Worm (Caenorhabditis elegans) whole organism, late embryonic: ENCODE measurements around the gene pals-20.

Experiments
- C08G9.2 ChIP-seq: sonication (generic microtip); optimal IDR thresholded peaks from 2 replicates; lab custom pipeline; 2016; ENCODE audit warnings: mild to moderate bottlenecking, missing genetic modification characterization, moderate library complexity, missing compliant biosample characterization
- C38D4.7 ChIP-seq: fragments of 200-800 bp; sonication (Bioruptor generic); optimal IDR thresholded peaks from 2 replicates; lab custom pipeline; 2018; ENCODE audit warnings: mild to moderate bottlenecking, missing genetic modification characterization, moderate library complexity, missing compliant biosample characterization
- F13H6.1 ChIP-seq: sonication (generic microtip); optimal IDR thresholded peaks from 2 replicates; lab custom pipeline; 2016; ENCODE audit warnings: missing genetic modification characterization, missing compliant biosample characterization
- ama-1 ChIP-seq: fragments of 150-350 bp; optimal IDR thresholded peaks from 2 replicates; lab custom pipeline; 2014
- ceh-18 ChIP-seq: sonication (generic microtip); optimal IDR thresholded peaks from 2 replicates; lab custom pipeline; 2016; ENCODE audit warnings: missing genetic modification characterization, missing compliant biosample characterization
- ceh-19 ChIP-seq: fragments of 200-800 bp; sonication (Bioruptor generic); optimal IDR thresholded peaks from 2 replicates; lab custom pipeline; 2018; ENCODE audit warnings: mild to moderate bottlenecking, missing genetic modification characterization, missing compliant biosample characterization
- ceh-2 ChIP-seq: sonication (generic microtip); optimal IDR thresholded peaks from 2 replicates; lab custom pipeline; 2016; ENCODE audit warnings: missing genotype, missing genetic modification characterization, missing compliant biosample characterization
- ceh-22 ChIP-seq: sonication (generic microtip); optimal IDR thresholded peaks from 2 replicates; lab custom pipeline; 2017; ENCODE audit warnings: missing biosample characterization, missing genetic modification characterization
- ceh-24 ChIP-seq: sonication (generic microtip); optimal IDR thresholded peaks from 2 replicates; lab custom pipeline; 2016; ENCODE audit warnings: mild to moderate bottlenecking, missing genetic modification characterization, missing compliant biosample characterization
- ceh-31 ChIP-seq: sonication (generic microtip); optimal IDR thresholded peaks from 2 replicates; lab custom pipeline; 2016; ENCODE audit warnings: missing genetic modification characterization, missing compliant biosample characterization
- ceh-34 ChIP-seq: sonication (generic microtip); optimal IDR thresholded peaks from 2 replicates; lab custom pipeline; 2016; ENCODE audit warnings: mild to moderate bottlenecking, missing genetic modification characterization, missing compliant biosample characterization
- ceh-45 ChIP-seq: fragments of 200-800 bp; sonication (Bioruptor generic); IDR thresholded peaks from 2 replicates; pipeline ENCODE4 v1.3.6; 2022; ENCODE audit warnings: missing genetic modification reagents, missing genetic modification characterization, missing compliant biosample characterization
- ceh-48 ChIP-seq: sonication (generic microtip); optimal IDR thresholded peaks from 2 replicates; lab custom pipeline; 2016; ENCODE audit warnings: missing genetic modification characterization, inconsistent platforms, missing compliant biosample characterization
- ceh-6 ChIP-seq: fragments of 200-800 bp; sonication (Bioruptor generic); optimal IDR thresholded peaks from 2 replicates; lab custom pipeline; 2018; ENCODE audit warnings: mild to moderate bottlenecking, missing genetic modification characterization, missing compliant biosample characterization
- dmd-4 ChIP-seq: sonication (generic microtip); optimal IDR thresholded peaks from 2 replicates; lab custom pipeline; 2016; ENCODE audit warnings: borderline replicate concordance, missing genetic modification characterization, missing compliant biosample characterization
- dve-1 ChIP-seq: sonication (generic microtip); optimal IDR thresholded peaks from 2 replicates; lab custom pipeline; 2017; ENCODE audit warnings: antibody characterized with exemption, mild to moderate bottlenecking, missing genetic modification characterization, missing compliant biosample characterization
- elt-2 ChIP-seq: sonication (generic microtip); optimal IDR thresholded peaks from 2 replicates; lab custom pipeline; 2016; ENCODE audit warnings: missing genetic modification reagents, missing genetic modification characterization, missing compliant biosample characterization
- elt-4 ChIP-seq: sonication (generic microtip); optimal IDR thresholded peaks from 2 replicates; lab custom pipeline; 2016; ENCODE audit warnings: missing genetic modification characterization, missing compliant biosample characterization
- eyg-1 ChIP-seq: sonication (generic microtip); optimal IDR thresholded peaks from 2 replicates; lab custom pipeline; 2016; ENCODE audit warnings: missing genotype, missing genetic modification characterization, missing compliant biosample characterization
- fkh-10 ChIP-seq: fragments of 150-350 bp; optimal IDR thresholded peaks from 2 replicates; lab custom pipeline; 2014; ENCODE audit warnings: missing biosample characterization, missing genetic modification reagents, missing genetic modification characterization
- gmeb-2 ChIP-seq: sonication (generic microtip); optimal IDR thresholded peaks from 2 replicates; lab custom pipeline; 2016; ENCODE audit warnings: missing genetic modification characterization, inconsistent platforms, missing compliant biosample characterization
- hlh-13 ChIP-seq: fragments of 200-800 bp; sonication (Bioruptor generic); optimal IDR thresholded peaks from 2 replicates; lab custom pipeline; 2018; ENCODE audit warnings: mild to moderate bottlenecking, missing genetic modification characterization, missing compliant biosample characterization
- hlh-15 ChIP-seq: sonication (generic microtip); optimal IDR thresholded peaks from 2 replicates; lab custom pipeline; 2016; ENCODE audit warnings: missing genetic modification characterization, missing compliant biosample characterization
- hlh-8 ChIP-seq: sonication (generic microtip); optimal IDR thresholded peaks from 2 replicates; lab custom pipeline; 2016; ENCODE audit warnings: missing genotype, missing genetic modification characterization, missing compliant biosample characterization
- lim-6 ChIP-seq: sonication (generic microtip); optimal IDR thresholded peaks from 2 replicates; lab custom pipeline; 2016; ENCODE audit warnings: missing genetic modification characterization, missing compliant biosample characterization
- lin-11 ChIP-seq: fragments of 200-800 bp; sonication (Bioruptor generic); optimal IDR thresholded peaks from 2 replicates; lab custom pipeline; 2018; ENCODE audit warnings: mild to moderate bottlenecking, missing genetic modification characterization, missing compliant biosample characterization
- mec-3 ChIP-seq: sonication (generic microtip); optimal IDR thresholded peaks from 2 replicates; lab custom pipeline; 2016; ENCODE audit warnings: borderline replicate concordance, missing genetic modification characterization, missing compliant biosample characterization
- nhr-11 ChIP-seq: fragments of 150-350 bp; optimal IDR thresholded peaks from 2 replicates; lab custom pipeline; 2014; ENCODE audit warnings: missing biosample characterization, missing genetic modification characterization
- nhr-232 ChIP-seq: sonication (generic microtip); optimal IDR thresholded peaks from 2 replicates; lab custom pipeline; 2016; ENCODE audit warnings: missing genetic modification characterization, missing compliant biosample characterization
- pag-3 ChIP-seq: sonication (generic microtip); optimal IDR thresholded peaks from 2 replicates; lab custom pipeline; 2016; ENCODE audit warnings: missing compliant biosample characterization, missing genetic modification characterization, borderline replicate concordance
- pax-1 ChIP-seq: fragments of 150-350 bp; optimal IDR thresholded peaks from 2 replicates; lab custom pipeline; 2014; ENCODE audit warnings: missing biosample characterization, missing genetic modification characterization
- pha-4 ChIP-seq: fragments of 150-350 bp; optimal IDR thresholded peaks from 2 replicates; lab custom pipeline; 2018; ENCODE audit warnings: missing biosample characterization, missing genetic modification reagents, missing genetic modification characterization
- sox-4 ChIP-seq: sonication (generic microtip); optimal IDR thresholded peaks from 2 replicates; lab custom pipeline; 2017; ENCODE audit warnings: mild to moderate bottlenecking, missing genetic modification characterization, inconsistent platforms, missing compliant biosample characterization
- tbx-2 ChIP-seq: sonication (generic microtip); optimal IDR thresholded peaks from 2 replicates; lab custom pipeline; 2016; ENCODE audit warnings: missing genetic modification characterization, missing compliant biosample characterization
- ttx-3 ChIP-seq: sonication (generic microtip); optimal IDR thresholded peaks from 2 replicates; lab custom pipeline; 2016; ENCODE audit warnings: missing genetic modification reagents, missing genetic modification characterization, missing compliant biosample characterization
- unc-42 ChIP-seq: sonication (generic microtip); optimal IDR thresholded peaks from 2 replicates; lab custom pipeline; 2016; ENCODE audit warnings: missing genotype, missing genetic modification characterization, missing compliant biosample characterization
- unc-86 ChIP-seq: sonication (generic microtip); optimal IDR thresholded peaks from 2 replicates; lab custom pipeline; 2016; ENCODE audit warnings: missing genetic modification characterization, missing compliant biosample characterization
- zip-5 ChIP-seq: sonication (generic microtip); optimal IDR thresholded peaks from 2 replicates; lab custom pipeline; 2016; ENCODE audit warnings: missing genetic modification characterization, missing compliant biosample characterization
- ztf-16 ChIP-seq: sonication (generic microtip); optimal IDR thresholded peaks from 2 replicates; lab custom pipeline; 2017; ENCODE audit warnings: missing genetic modification characterization, missing compliant biosample characterization

Gene pals-20

DNA sequence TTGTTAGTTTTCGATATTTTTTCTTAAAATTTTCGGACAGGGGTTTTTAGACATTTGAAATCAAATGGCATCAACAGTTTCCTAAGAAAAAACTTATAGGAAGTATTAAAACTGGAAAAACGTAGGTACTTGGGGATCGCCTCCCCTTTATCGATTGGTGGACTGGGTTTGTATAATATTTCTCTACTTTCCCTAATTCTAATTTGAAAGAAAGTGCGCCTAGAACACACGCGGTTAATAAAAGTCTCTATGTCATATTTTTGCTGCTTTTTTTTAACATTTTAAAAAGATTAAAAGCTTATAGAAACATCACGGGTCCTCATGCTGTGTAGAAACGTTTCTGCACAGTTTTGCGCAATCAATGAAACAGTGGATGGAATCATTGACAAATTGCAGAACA, 11.5 kb upstream of the pals-20 start, which contains the start of gene pals-16:
Gene pals-16 (plus strand): TSS at position 301 of the 400 bp plus-strand sequence.
- TF ChIP-seq mec-3 (tag; lab: Kevin White, UChicago): no peak
- TF ChIP-seq dve-1: no peak
- TF ChIP-seq ttx-3 (tag; lab: Kevin White, UChicago): no peak
- no peak for TF ChIP-seq pax-1 (tag; lab: Kevin White, UChicago)
- TF ChIP-seq ceh-45: no peak
- TF ChIP-seq tbx-2 (tag; lab: Kevin White, UChicago): no peak
- TF ChIP-seq lin-11 (tag; lab: Kevin White, UChicago): no peak
- no peak for TF ChIP-seq F13H6.1 (tag; lab: Kevin White, UChicago)
- no peak for TF ChIP-seq ceh-6 (GFP tag; lab: Kevin White, UChicago)
- TF ChIP-seq pha-4 (tag; lab: Kevin White, UChicago): no peak
- no peak for TF ChIP-seq unc-42
- no peak for TF ChIP-seq pag-3 (tag; lab: Kevin White, UChicago)
- TF ChIP-seq ceh-48 (tag; lab: Kevin White, UChicago): no peak
- no peak for TF ChIP-seq gmeb-2
- TF ChIP-seq hlh-13 (GFP tag; lab: Kevin White, UChicago): no peak
- no peak for TF ChIP-seq ceh-34 (tag; lab: Kevin White, UChicago)
- no peak for TF ChIP-seq C38D4.7 (GFP tag; lab: Kevin White, UChicago)
- no peak for TF ChIP-seq sox-4 (tag; lab: Kevin White, UChicago)
- TF ChIP-seq elt-4 (tag; lab: Kevin White, UChicago): no peak

DNA sequence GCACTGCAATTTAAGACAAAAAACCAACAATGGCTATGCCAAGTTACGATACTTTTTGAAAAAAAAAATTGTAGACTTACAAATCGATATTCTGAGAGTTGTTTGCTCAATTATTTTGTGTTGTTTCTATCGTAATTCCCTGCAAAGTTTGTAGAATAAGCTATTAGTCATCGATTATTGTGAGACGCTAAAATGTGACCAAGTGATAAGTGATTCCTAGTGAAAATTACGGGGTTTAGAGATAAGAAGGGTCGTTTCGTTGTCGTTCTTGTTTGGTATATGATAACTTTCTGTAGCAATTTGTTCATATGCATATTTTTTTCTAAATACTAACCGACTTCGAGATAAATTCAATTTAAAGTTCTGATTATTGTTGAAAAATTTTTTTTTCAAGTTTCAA, 10.1 kb upstream of the pals-20 start:
- TF ChIP-seq ztf-16 (no peak), unc-86 (no peak), elt-2 (peak; percentile 63), hlh-8 (no peak), tbx-2 (tag; lab: Kevin White, UChicago) (no peak)

DNA sequence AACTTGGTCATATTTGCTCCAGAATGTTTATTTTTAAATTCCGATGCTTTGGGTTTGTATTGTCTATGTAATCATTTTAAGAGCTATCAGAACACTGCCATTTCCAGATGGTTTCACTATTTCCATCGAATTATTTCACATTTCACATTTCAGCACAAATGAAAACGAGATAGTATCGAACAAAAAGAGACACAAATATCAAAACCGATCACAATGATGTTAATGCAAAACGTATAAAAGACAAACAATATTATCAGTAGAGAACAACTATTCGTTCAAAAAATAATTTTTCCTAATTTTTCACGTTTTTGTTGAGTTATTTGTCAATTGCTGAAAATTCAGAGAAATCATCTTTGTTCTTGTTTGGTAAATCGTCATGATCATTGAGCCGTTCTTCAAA, 7.2 kb upstream of the pals-20 start:
- TF ChIP-seq ama-1 (no peak), C08G9.2 (no peak), nhr-232 (tag; lab: Kevin White, UChicago) (no peak), mec-3 (tag; lab: Kevin White, UChicago) (no peak), ceh-19 (GFP tag; lab: Kevin White, UChicago) (no peak), eyg-1 (no peak), lin-11 (tag; lab: Kevin White, UChicago) (no peak), ceh-22 (tag; lab: Kevin White, UChicago) (no peak), ttx-3 (tag; lab: Kevin White, UChicago) (no peak), zip-5 (no peak), nhr-11 (tag; lab: Kevin White, UChicago) (no peak), ceh-31 (tag; lab: Kevin White, UChicago) (no peak), unc-86 (no peak), ceh-18 (tag; lab: Kevin White, UChicago) (no peak)

DNA sequence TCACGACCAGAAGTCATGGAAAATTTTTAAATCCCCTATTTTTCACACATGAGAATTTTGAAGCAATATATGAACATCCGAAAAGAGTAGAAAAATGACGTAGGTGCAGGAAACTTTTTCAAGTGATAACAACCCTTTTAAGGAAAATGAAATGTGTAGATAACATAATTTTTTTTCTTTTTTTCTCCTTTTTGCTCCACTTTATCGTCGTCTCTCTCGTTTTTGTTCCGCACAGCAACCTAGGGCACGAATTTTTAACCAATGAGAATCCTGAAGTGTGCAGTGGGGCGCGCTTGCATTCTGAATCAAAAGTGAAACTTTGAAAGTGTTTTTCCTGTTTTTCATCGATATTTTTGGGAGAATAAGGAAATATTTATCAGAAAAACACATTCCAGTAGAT, 4.6 kb upstream of the pals-20 start:
- TF ChIP-seq eyg-1: no peak
- peak; percentile 65 for TF ChIP-seq elt-2

DNA sequence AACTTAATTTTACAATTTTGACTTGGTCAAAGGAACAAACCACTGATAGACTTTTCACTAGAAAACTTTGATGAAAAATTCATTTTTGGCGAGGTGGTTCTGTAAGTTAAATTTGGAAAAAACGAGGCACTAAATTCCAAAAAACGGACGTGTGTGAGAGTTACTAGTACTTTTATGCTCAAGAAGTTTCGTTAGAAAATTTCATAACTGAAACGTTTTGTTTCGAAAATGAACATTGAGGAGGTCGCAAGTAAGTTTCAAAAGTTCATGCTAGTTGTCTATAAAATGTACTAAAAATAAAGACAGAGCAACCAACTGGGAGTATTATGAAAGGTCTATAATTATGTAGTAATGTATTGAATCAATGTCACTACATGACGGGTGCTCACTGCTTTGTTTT, 3.6 kb upstream of the pals-20 start, which contains the start of gene pals-17:
Gene pals-17 (minus strand): TSS at position 101 of the 400 bp plus-strand sequence.
- no peak for TF ChIP-seq ceh-31 (tag; lab: Kevin White, UChicago)
- no peak for TF ChIP-seq hlh-13 (GFP tag; lab: Kevin White, UChicago)
- TF ChIP-seq tbx-2 (tag; lab: Kevin White, UChicago): no peak
- TF ChIP-seq lin-11 (tag; lab: Kevin White, UChicago): no peak
- TF ChIP-seq unc-86: no peak
- TF ChIP-seq ceh-24 (tag; lab: Kevin White, UChicago): no peak
- TF ChIP-seq elt-4 (tag; lab: Kevin White, UChicago): no peak
- no peak for TF ChIP-seq eyg-1
- TF ChIP-seq ztf-16: no peak
- no peak for TF ChIP-seq lim-6 (tag; lab: Kevin White, UChicago)
- no peak for TF ChIP-seq ceh-2 (tag; lab: Kevin White, UChicago)
- no peak for TF ChIP-seq dmd-4 (tag; lab: Kevin White, UChicago)
- no peak for TF ChIP-seq fkh-10
- no peak for TF ChIP-seq hlh-15 (tag; lab: Kevin White, UChicago)
- TF ChIP-seq, all 69 proteins: peak for 0
